Worm (Caenorhabditis elegans) whole organism, late embryonic: ENCODE measurements around the gene casy-1.

ENCODE experiments used
- C08G9.2 ChIP-seq: sonication (generic microtip); optimal IDR thresholded peaks from 2 replicates; lab custom pipeline; 2016; ENCODE audit warnings: mild to moderate bottlenecking, missing genetic modification characterization, moderate library complexity, missing compliant biosample characterization
- C38D4.7 ChIP-seq: fragments of 200-800 bp; sonication (Bioruptor generic); optimal IDR thresholded peaks from 2 replicates; lab custom pipeline; 2018; ENCODE audit warnings: mild to moderate bottlenecking, missing genetic modification characterization, moderate library complexity, missing compliant biosample characterization
- K09A11.1 ChIP-seq: sonication (generic microtip); optimal IDR thresholded peaks from 2 replicates; lab custom pipeline; 2017; ENCODE audit warnings: antibody characterized with exemption, mild to moderate bottlenecking, missing genetic modification characterization, missing compliant biosample characterization; ENCODE audit not compliant: insufficient read depth
- T23F11.4 ChIP-seq: fragments of 200-800 bp; sonication (Bioruptor generic); optimal IDR thresholded peaks from 2 replicates; lab custom pipeline; 2018; ENCODE audit warnings: mild to moderate bottlenecking, missing genetic modification characterization, missing compliant biosample characterization
- ceh-18 ChIP-seq: sonication (generic microtip); optimal IDR thresholded peaks from 2 replicates; lab custom pipeline; 2016; ENCODE audit warnings: missing genetic modification characterization, missing compliant biosample characterization
- ceh-2 ChIP-seq: sonication (generic microtip); optimal IDR thresholded peaks from 2 replicates; lab custom pipeline; 2016; ENCODE audit warnings: missing genotype, missing genetic modification characterization, missing compliant biosample characterization
- ceh-31 ChIP-seq: sonication (generic microtip); optimal IDR thresholded peaks from 2 replicates; lab custom pipeline; 2016; ENCODE audit warnings: missing genetic modification characterization, missing compliant biosample characterization
- ceh-34 ChIP-seq: sonication (generic microtip); optimal IDR thresholded peaks from 2 replicates; lab custom pipeline; 2016; ENCODE audit warnings: mild to moderate bottlenecking, missing genetic modification characterization, missing compliant biosample characterization
- ceh-45 ChIP-seq: fragments of 200-800 bp; sonication (Bioruptor generic); IDR thresholded peaks from 2 replicates; pipeline ENCODE4 v1.3.6; 2022; ENCODE audit warnings: missing genetic modification reagents, missing genetic modification characterization, missing compliant biosample characterization
- ceh-6 ChIP-seq: fragments of 200-800 bp; sonication (Bioruptor generic); optimal IDR thresholded peaks from 2 replicates; lab custom pipeline; 2018; ENCODE audit warnings: mild to moderate bottlenecking, missing genetic modification characterization, missing compliant biosample characterization
- che-1 ChIP-seq: sonication (generic microtip); optimal IDR thresholded peaks from 2 replicates; lab custom pipeline; 2016; ENCODE audit warnings: mild to moderate bottlenecking, missing genetic modification characterization, missing compliant biosample characterization
- elt-2 ChIP-seq: sonication (generic microtip); optimal IDR thresholded peaks from 2 replicates; lab custom pipeline; 2016; ENCODE audit warnings: missing genetic modification reagents, missing genetic modification characterization, missing compliant biosample characterization
- ets-4 ChIP-seq: sonication (generic microtip); optimal IDR thresholded peaks from 2 replicates; lab custom pipeline; 2016; ENCODE audit warnings: missing genetic modification characterization, missing compliant biosample characterization
- eyg-1 ChIP-seq: sonication (generic microtip); optimal IDR thresholded peaks from 2 replicates; lab custom pipeline; 2016; ENCODE audit warnings: missing genotype, missing genetic modification characterization, missing compliant biosample characterization
- fax-1 ChIP-seq: sonication (generic microtip); optimal IDR thresholded peaks from 2 replicates; lab custom pipeline; 2016; ENCODE audit warnings: missing genotype, missing genetic modification characterization, missing compliant biosample characterization
- fkh-6 ChIP-seq: sonication (generic microtip); optimal IDR thresholded peaks from 2 replicates; lab custom pipeline; 2016; ENCODE audit warnings: missing genetic modification characterization, missing compliant biosample characterization
- hlh-6 ChIP-seq: sonication (generic microtip); optimal IDR thresholded peaks from 2 replicates; lab custom pipeline; 2016; ENCODE audit warnings: missing genotype, missing genetic modification characterization, missing compliant biosample characterization
- madf-2 ChIP-seq: sonication (generic microtip); optimal IDR thresholded peaks from 2 replicates; lab custom pipeline; 2017; ENCODE audit warnings: missing genetic modification characterization, missing compliant biosample characterization
- mec-3 ChIP-seq: sonication (generic microtip); optimal IDR thresholded peaks from 2 replicates; lab custom pipeline; 2016; ENCODE audit warnings: borderline replicate concordance, missing genetic modification characterization, missing compliant biosample characterization
- nfya-1 ChIP-seq: sonication (generic microtip); optimal IDR thresholded peaks from 2 replicates; lab custom pipeline; 2017; ENCODE audit warnings: missing genetic modification characterization, mild to moderate bottlenecking, missing compliant biosample characterization, antibody characterized with exemption, moderate library complexity
- nhr-11 ChIP-seq: fragments of 150-350 bp; optimal IDR thresholded peaks from 2 replicates; lab custom pipeline; 2014; ENCODE audit warnings: missing biosample characterization, missing genetic modification characterization
- npax-4 ChIP-seq: sonication (generic microtip); optimal IDR thresholded peaks from 2 replicates; lab custom pipeline; 2016; ENCODE audit warnings: missing genetic modification characterization, missing compliant biosample characterization
- odd-2 ChIP-seq: sonication (generic microtip); optimal IDR thresholded peaks from 2 replicates; lab custom pipeline; 2017; ENCODE audit warnings: antibody characterized with exemption, mild to moderate bottlenecking, missing genetic modification characterization, missing compliant biosample characterization
- pag-3 ChIP-seq: sonication (generic microtip); optimal IDR thresholded peaks from 2 replicates; lab custom pipeline; 2016; ENCODE audit warnings: missing compliant biosample characterization, missing genetic modification characterization, borderline replicate concordance
- pat-9 ChIP-seq: fragments of 200-800 bp; sonication (Bioruptor generic); optimal IDR thresholded peaks from 2 replicates; lab custom pipeline; 2018; ENCODE audit warnings: mild to moderate bottlenecking, missing genetic modification characterization, moderate library complexity, missing compliant biosample characterization
- pros-1 ChIP-seq: fragments of 150-350 bp; optimal IDR thresholded peaks from 2 replicates; lab custom pipeline; 2014; ENCODE audit warnings: missing biosample characterization, missing genetic modification reagents, missing genetic modification characterization
- sdc-2 ChIP-seq: sonication (generic microtip); optimal IDR thresholded peaks from 2 replicates; lab custom pipeline; 2016; ENCODE audit warnings: missing genotype, missing genetic modification characterization, missing compliant biosample characterization
- sox-4 ChIP-seq: sonication (generic microtip); optimal IDR thresholded peaks from 2 replicates; lab custom pipeline; 2017; ENCODE audit warnings: mild to moderate bottlenecking, missing genetic modification characterization, inconsistent platforms, missing compliant biosample characterization
- syd-9 ChIP-seq: sonication (generic microtip); optimal IDR thresholded peaks from 2 replicates; lab custom pipeline; 2016; ENCODE audit warnings: mild to moderate bottlenecking, missing genetic modification characterization, moderate library complexity, missing compliant biosample characterization
- tbx-2 ChIP-seq: sonication (generic microtip); optimal IDR thresholded peaks from 2 replicates; lab custom pipeline; 2016; ENCODE audit warnings: missing genetic modification characterization, missing compliant biosample characterization
- tbx-7 ChIP-seq: sonication (generic microtip); optimal IDR thresholded peaks from 2 replicates; lab custom pipeline; 2016; ENCODE audit warnings: missing genotype, missing genetic modification characterization, missing compliant biosample characterization
- unc-3 ChIP-seq, 2 experiments: fragments of 200-800 bp in 1 of 2; sonication (Bioruptor generic) in 1 of 2; sonication (generic microtip) in 1 of 2; conservative IDR thresholded peaks in 1 of 2; optimal IDR thresholded peaks in 1 of 2; 2 replicates each; pipeline versions ENCODE4 v1.3.6 to Lab custom; 2016 to 2022; ENCODE audit warnings: missing compliant biosample characterization in 2 of 2, missing genetic modification characterization in 2 of 2, missing genetic modification reagents in 1 of 2
- unc-42 ChIP-seq: sonication (generic microtip); optimal IDR thresholded peaks from 2 replicates; lab custom pipeline; 2016; ENCODE audit warnings: missing genotype, missing genetic modification characterization, missing compliant biosample characterization
- ztf-16 ChIP-seq: sonication (generic microtip); optimal IDR thresholded peaks from 2 replicates; lab custom pipeline; 2017; ENCODE audit warnings: missing genetic modification characterization, missing compliant biosample characterization

Gene casy-1

ce11 chrII:5918149-5918697 is 38.3 kb downstream of the casy-1 start, which contains the start of gene ptp-2 (continued):
- TF ChIP-seq unc-3 (GFP tag; conservative IDR thresholded peaks at IDR 0.05; lab: Robert Waterston, UW) (0 out of 2 replicates have a peak, but pooled peaks have one; percentile 8), unc-3 (tag; optimal IDR thresholded peaks at IDR 0.05; lab: Kevin White, UChicago) (no peak), unc-42 (peak; percentile 81), K09A11.1 (no peak), ceh-31 (tag; lab: Kevin White, UChicago) (peak; percentile 36), ets-4 (tag; lab: Kevin White, UChicago) (peak; percentile 27)

ce11 chrII:5917010-5917472 is 39.4 kb downstream of the casy-1 start, which contains the start of gene frh-1:
Gene frh-1 (plus strand): TSS chrII:5917422.
- no peak for TF ChIP-seq tbx-2
- TF ChIP-seq T23F11.4 (GFP tag; lab: Kevin White, UChicago): no peak
- TF ChIP-seq mec-3 (tag; lab: Kevin White, UChicago): no peak

ce11 chrII:5913897-5914296 is 42.6 kb downstream of the casy-1 start:
- TF ChIP-seq fax-1 (tag; lab: Kevin White, UChicago): no peak
- no peak for TF ChIP-seq nfya-1 (tag; lab: Kevin White, UChicago)
- TF ChIP-seq fkh-6 (tag; lab: Kevin White, UChicago): no peak
- TF ChIP-seq che-1 (tag; lab: Kevin White, UChicago): no peak
- no peak for TF ChIP-seq sox-4 (tag; lab: Kevin White, UChicago)
- no peak for TF ChIP-seq odd-2 (tag; lab: Kevin White, UChicago)
- TF ChIP-seq pros-1 (tag; lab: Kevin White, UChicago): no peak
- TF ChIP-seq ceh-31 (tag; lab: Kevin White, UChicago): no peak

- TF ChIP-seq elt-2 (tag; lab: Kevin White, UChicago) (peak; percentile 69), ceh-18 (tag; lab: Kevin White, UChicago) (no peak)
- TF ChIP-seq, all 69 proteins: peak for 1
Measured at ce11 chrII:5911939-5912523, 44.5 kb downstream of the casy-1 start.

- TF ChIP-seq madf-2 (tag; lab: Kevin White, UChicago): no peak
- TF ChIP-seq ceh-6 (GFP tag; lab: Kevin White, UChicago): no peak
Measured at ce11 chrII:5911274-5911673, 45.2 kb downstream of the casy-1 start, which contains the start of gene cgt-3. Gene cgt-3 (plus strand): TSS chrII:5911324.

- TF ChIP-seq sdc-2 (tag; lab: Kevin White, UChicago) (no peak), npax-4 (no peak), C08G9.2 (tag; lab: Kevin White, UChicago) (no peak), syd-9 (tag; lab: Kevin White, UChicago) (no peak), ztf-16 (no peak), che-1 (tag; lab: Kevin White, UChicago) (no peak), ceh-2 (tag; lab: Kevin White, UChicago) (no peak), C38D4.7 (no peak), ceh-31 (tag; lab: Kevin White, UChicago) (peak; percentile 39)
Measured at ce11 chrII:5907482-5907881, 49.0 kb downstream of the casy-1 start, which contains the start of gene vps-35. Gene vps-35 (plus strand): TSS chrII:5907816.

ce11 chrII:5906274-5906673 is 50.2 kb downstream of the casy-1 start, which contains the start of gene F59G1.8:
Gene F59G1.8 (plus strand): TSS chrII:5906566.
- TF ChIP-seq tbx-7 (tag; lab: Kevin White, UChicago) (no peak), pag-3 (no peak), C38D4.7 (no peak), ceh-45 (GFP tag; lab: Robert Waterston, UW) (no peak), ceh-34 (tag; lab: Kevin White, UChicago) (no peak), pat-9 (tag; lab: Kevin White, UChicago) (no peak), eyg-1 (tag; lab: Kevin White, UChicago) (no peak), hlh-6 (tag; lab: Kevin White, UChicago) (no peak), nhr-11 (tag; lab: Kevin White, UChicago) (no peak)
- TF ChIP-seq, all 69 proteins: peak for 0
